Fruit fly (Drosophila melanogaster) whole organism, adult: Measurements from ENCODE around the gene Targ1.

Source experiments
- CG11617 ChIP-seq: fragments of 200-800 bp; sonication (Bioruptor generic); optimal IDR thresholded peaks from 2 replicates; lab custom pipeline; 2017; ENCODE audit warnings: mild to moderate bottlenecking, missing biosample characterization, missing genetic modification reagents, missing genetic modification characterization
- CG12768 ChIP-seq: fragments of 200-800 bp; sonication (Bioruptor generic); optimal IDR thresholded peaks from 2 replicates; lab custom pipeline; 2017; ENCODE audit warnings: missing biosample characterization, missing genetic modification characterization, mild to moderate bottlenecking, moderate library complexity, missing genetic modification reagents
- CG33017 ChIP-seq: fragments of 200-800 bp; sonication (Bioruptor generic); optimal IDR thresholded peaks from 2 replicates; lab custom pipeline; 2018; ENCODE audit warnings: missing biosample characterization, mild to moderate bottlenecking, missing genetic modification characterization, moderate library complexity
- CG7045 ChIP-seq: fragments of 200-800 bp; sonication (Bioruptor generic); optimal IDR thresholded peaks from 2 replicates; lab custom pipeline; 2017; ENCODE audit warnings: missing biosample characterization, mild to moderate bottlenecking, missing genetic modification characterization
- Clk ChIP-seq: fragments of 200-800 bp; sonication (Bioruptor generic); optimal IDR thresholded peaks from 2 replicates; lab custom pipeline; 2017; ENCODE audit warnings: missing biosample characterization, missing genetic modification characterization
- Crg-1 ChIP-seq: fragments of 200-800 bp; sonication (Bioruptor generic); optimal IDR thresholded peaks from 2 replicates; lab custom pipeline; 2016; ENCODE audit warnings: missing biosample characterization, missing genetic modification characterization
- cic ChIP-seq: fragments of 200-800 bp; sonication (Bioruptor generic); optimal IDR thresholded peaks from 2 replicates; lab custom pipeline; 2017; ENCODE audit warnings: missing biosample characterization, mild to moderate bottlenecking, missing genetic modification characterization, moderate library complexity
- cnc ChIP-seq, 2 experiments: fragments of >200 bp; optimal IDR thresholded peaks; 2 replicates each; lab custom pipeline; 2017
- ovo ChIP-seq: fragments of 200-800 bp; sonication (Bioruptor generic); optimal IDR thresholded peaks from 2 replicates; lab custom pipeline; 2016; ENCODE audit warnings: missing biosample characterization, missing genetic modification characterization

DNA sequence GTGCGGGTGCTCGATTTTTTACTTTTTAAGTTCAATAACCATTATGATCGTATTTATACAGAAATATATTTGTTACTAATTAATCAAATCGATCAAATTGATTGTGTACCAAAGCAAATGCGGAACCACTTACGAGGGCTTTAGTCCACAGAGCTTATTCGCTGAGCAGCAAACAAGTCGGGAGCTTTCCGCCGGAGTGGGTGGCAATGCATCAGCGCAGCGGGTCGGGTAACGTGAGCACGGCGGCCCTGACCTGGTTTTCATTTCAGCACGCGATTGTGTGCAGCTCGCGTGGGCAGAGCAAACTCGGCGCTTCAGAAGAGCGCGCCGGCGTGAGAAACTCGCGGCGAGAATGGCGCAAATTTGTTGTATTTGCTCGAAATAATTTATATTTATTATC is 16.5 kb upstream of the Targ1 start:
- TF ChIP-seq CG33017 (tag; lab: Kevin White, UChicago) (no peak), cnc (optimal IDR thresholded peaks at IDR 0.05; lab: Kevin White, UChicago) (no peak), cic (peak; percentile 0), ovo (no peak), CG7045 (GFP tag; lab: Kevin White, UChicago) (no peak), CG12768 (GFP tag; lab: Kevin White, UChicago) (no peak), CG11617 (GFP tag; lab: Kevin White, UChicago) (no peak), Clk (GFP tag; lab: Kevin White, UChicago) (no peak), Crg-1 (GFP tag; lab: Kevin White, UChicago) (no peak)
